Worm (Caenorhabditis elegans) whole organism, L3 larva: Measurements from ENCODE around the gene B0303.16.
A peak's percentile ranks its signal among the peaks of the same experiment; 100 is the strongest.

Experiments used
- R02D3.7 ChIP-seq: fragments of 150-350 bp; optimal IDR thresholded peaks from 2 replicates; lab custom pipeline; 2014; ENCODE audit warnings: missing biosample characterization, missing genetic modification characterization
- ceh-16 ChIP-seq: sonication (generic microtip); optimal IDR thresholded peaks from 2 replicates; lab custom pipeline; 2017; ENCODE audit warnings: missing biosample characterization, missing genetic modification characterization
- ceh-28 ChIP-seq: fragments of 150-350 bp; optimal IDR thresholded peaks from 2 replicates; lab custom pipeline; 2014; ENCODE audit warnings: missing biosample characterization, missing genetic modification reagents, missing genetic modification characterization
- ceh-9 ChIP-seq: sonication (generic microtip); optimal IDR thresholded peaks from 2 replicates; lab custom pipeline; 2018; ENCODE audit warnings: missing biosample characterization, missing genetic modification characterization
- daf-12 ChIP-seq: fragments of 150-350 bp; optimal IDR thresholded peaks from 2 replicates; lab custom pipeline; 2014; ENCODE audit warnings: missing biosample characterization, missing genetic modification reagents, missing genetic modification characterization
- elt-1 ChIP-seq: fragments of 150-350 bp; optimal IDR thresholded peaks from 2 replicates; lab custom pipeline; 2014; ENCODE audit warnings: missing biosample characterization, missing genetic modification characterization
- elt-2 ChIP-seq: sonication (generic microtip); optimal IDR thresholded peaks from 2 replicates; lab custom pipeline; 2016; ENCODE audit warnings: missing genetic modification reagents, mild to moderate bottlenecking, missing genetic modification characterization, missing compliant biosample characterization
- eor-1 ChIP-seq, 2 experiments: fragments of 150-350 bp; optimal IDR thresholded peaks; 2 replicates each; lab custom pipeline; 2014 to 2018; ENCODE audit warnings: missing biosample characterization in 2 of 2, missing genetic modification characterization in 2 of 2
- fkh-10 ChIP-seq: sonication (generic microtip); optimal IDR thresholded peaks from 2 replicates; lab custom pipeline; 2017; ENCODE audit warnings: missing biosample characterization, missing genetic modification reagents, missing genetic modification characterization
- hmg-11 ChIP-seq: sonication (generic microtip); optimal IDR thresholded peaks from 2 replicates; lab custom pipeline; 2016; ENCODE audit warnings: missing genetic modification characterization, missing compliant biosample characterization
- lsy-12 ChIP-seq: sonication (generic microtip); optimal IDR thresholded peaks from 2 replicates; lab custom pipeline; 2016; ENCODE audit warnings: mild to moderate bottlenecking, missing genetic modification characterization, missing compliant biosample characterization
- nfya-1 ChIP-seq: sonication (generic microtip); optimal IDR thresholded peaks from 2 replicates; lab custom pipeline; 2017; ENCODE audit warnings: missing genetic modification characterization, mild to moderate bottlenecking, missing compliant biosample characterization, antibody characterized with exemption, moderate library complexity; ENCODE audit not compliant: insufficient read depth
- nhr-23 ChIP-seq: fragments of 150-350 bp; optimal IDR thresholded peaks from 2 replicates; lab custom pipeline; 2014; ENCODE audit warnings: missing biosample characterization, missing genetic modification reagents, missing genetic modification characterization
- nhr-25 ChIP-seq: sonication (generic microtip); optimal IDR thresholded peaks from 2 replicates; lab custom pipeline; 2017; ENCODE audit warnings: missing biosample characterization, missing genetic modification characterization
- nhr-28 ChIP-seq: fragments of 150-350 bp; optimal IDR thresholded peaks from 2 replicates; lab custom pipeline; 2014; ENCODE audit warnings: missing biosample characterization, missing genetic modification characterization
- nhr-76 ChIP-seq: fragments of 150-350 bp; sonication (generic microtip); optimal IDR thresholded peaks from 5 replicates; lab custom pipeline; 2014; ENCODE audit warnings: missing biosample characterization, missing genetic modification characterization
- nhr-77 ChIP-seq: fragments of 150-350 bp; optimal IDR thresholded peaks from 2 replicates; lab custom pipeline; 2014; ENCODE audit warnings: missing biosample characterization, missing genetic modification characterization
- pha-4 ChIP-seq: fragments of 150-350 bp; optimal IDR thresholded peaks from 2 replicates; lab custom pipeline; 2014; ENCODE audit warnings: missing biosample characterization, missing genetic modification reagents, missing genetic modification characterization
- pqm-1 ChIP-seq: fragments of 150-350 bp; optimal IDR thresholded peaks from 2 replicates; lab custom pipeline; 2017; ENCODE audit warnings: missing biosample characterization, missing genetic modification characterization, inconsistent platforms
- snpc-4 ChIP-seq: fragments of 150-350 bp; optimal IDR thresholded peaks from 2 replicates; lab custom pipeline; 2014; ENCODE audit warnings: missing biosample characterization, missing genetic modification characterization
- tbx-2 ChIP-seq: sonication (generic microtip); optimal IDR thresholded peaks from 2 replicates; lab custom pipeline; 2016; ENCODE audit warnings: mild to moderate bottlenecking, missing genetic modification characterization, missing compliant biosample characterization

Gene B0303.16

DNA sequence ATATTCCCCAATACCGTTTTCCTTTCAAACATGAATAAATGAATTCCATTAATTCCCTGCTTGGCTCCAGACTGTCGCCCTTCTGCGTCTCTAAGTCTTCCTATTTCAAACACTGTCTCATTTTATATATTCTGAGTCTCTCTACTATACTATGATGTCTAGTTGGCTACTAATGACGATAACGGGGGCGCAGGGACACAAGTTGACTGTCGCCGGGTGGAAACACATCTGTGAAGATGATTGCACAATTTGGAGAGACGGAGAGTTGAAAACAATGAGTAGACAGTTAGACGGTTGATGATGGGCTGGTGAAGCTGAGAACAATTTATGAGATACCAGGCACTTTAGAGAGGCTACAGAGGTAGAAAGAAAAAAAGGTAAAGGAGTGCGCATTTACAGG is 44.6 kb downstream of the B0303.16 start, which contains the start of gene sma-2 (continued):
- TF ChIP-seq hmg-11 (tag; lab: Kevin White, UChicago) (peak; percentile 48), nhr-28 (tag; lab: Kevin White, UChicago) (no peak)

DNA sequence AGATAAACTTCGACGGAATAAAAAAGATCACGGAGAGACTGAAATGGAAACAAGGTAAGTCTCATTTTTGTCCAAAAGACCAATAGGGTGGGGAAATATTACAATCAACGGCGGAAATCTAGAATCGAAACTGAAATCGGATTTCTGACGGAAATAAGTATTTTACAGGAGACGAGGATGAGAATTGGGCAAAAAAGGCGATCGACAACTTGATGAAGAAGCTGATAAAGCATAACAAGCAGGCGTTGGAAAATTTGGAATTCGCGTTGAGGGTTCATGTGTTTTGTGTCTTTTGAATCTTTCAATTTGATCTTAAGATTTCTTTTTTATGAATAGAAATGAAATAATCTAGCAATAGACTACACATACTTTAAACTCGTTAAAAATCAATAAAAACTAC is 45.7 kb downstream of the B0303.16 start, which contains the start of gene ugtp-1:
Gene ugtp-1 (minus strand): TSS at position 101 of the 400 bp plus-strand sequence.
- TF ChIP-seq fkh-10 (GFP tag; lab: Kevin White, UChicago): no peak
- TF ChIP-seq elt-1 (tag; lab: Kevin White, UChicago): peak; percentile 6

DNA sequence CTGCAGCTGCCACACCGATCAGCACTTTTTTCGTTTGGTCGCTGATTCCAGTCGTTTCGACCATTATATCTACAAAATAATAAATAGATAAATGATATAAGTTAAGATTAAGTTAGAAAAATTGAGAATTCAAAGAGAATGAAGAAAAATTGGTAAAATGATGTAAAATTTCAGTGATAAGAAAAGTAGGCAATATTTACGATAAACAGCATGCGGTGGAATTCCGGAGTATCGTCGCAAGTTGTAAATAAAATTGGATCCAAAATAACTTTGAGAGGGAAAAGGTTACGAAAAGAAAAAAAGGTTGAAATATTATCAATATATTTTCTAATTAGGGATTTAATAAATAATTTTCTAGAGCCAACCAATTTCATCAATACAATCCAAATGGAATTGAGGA is 49.8 kb downstream of the B0303.16 start, which contains the start of gene tomm-70:
Gene tomm-70 (minus strand): TSS at position 69 of the 400 bp plus-strand sequence.
- peak; percentile 79 for TF ChIP-seq pha-4 (tag; lab: Kevin White, UChicago)
- no peak for TF ChIP-seq eor-1 (tag; optimal IDR thresholded peaks at IDR 0.05; lab: Kevin White, UChicago)
- no peak for TF ChIP-seq nhr-25 (tag; lab: Kevin White, UChicago)
- no peak for TF ChIP-seq ceh-16 (tag; lab: Kevin White, UChicago)
- no peak for TF ChIP-seq ceh-9 (tag; lab: Kevin White, UChicago)
- peak; percentile 26 for TF ChIP-seq elt-2 (tag; lab: Kevin White, UChicago)
- TF ChIP-seq nhr-76 (tag; lab: Kevin White, UChicago): no peak
- no peak for TF ChIP-seq ceh-28 (tag; lab: Kevin White, UChicago)
- TF ChIP-seq hmg-11 (tag; lab: Kevin White, UChicago): peak; percentile 7
- no peak for TF ChIP-seq tbx-2
- no peak for TF ChIP-seq nhr-77 (tag; lab: Kevin White, UChicago)
- no peak for TF ChIP-seq nhr-23 (tag; lab: Kevin White, UChicago)
- TF ChIP-seq lsy-12 (tag; lab: Kevin White, UChicago): no peak
- peak; percentile 18 for TF ChIP-seq nfya-1
- no peak for TF ChIP-seq daf-12 (tag; lab: Kevin White, UChicago)
- TF ChIP-seq nhr-28 (tag; lab: Kevin White, UChicago): no peak
- no peak for TF ChIP-seq pqm-1
- no peak for TF ChIP-seq snpc-4 (tag; lab: Kevin White, UChicago)
- TF ChIP-seq R02D3.7: peak; percentile 63
